Fruit fly (Drosophila melanogaster) whole organism, wandering third instar larva: ENCODE measurements around the gene t-Grip84.

Experiments
- CG32264 ChIP-seq: fragments of 200-800 bp; sonication (Bioruptor generic); optimal IDR thresholded peaks from 2 replicates; lab custom pipeline; 2016; ENCODE audit warnings: missing biosample characterization, missing genetic modification characterization
- CG9705 ChIP-seq: fragments of 200-800 bp; sonication (Bioruptor generic); optimal IDR thresholded peaks from 2 replicates; lab custom pipeline; 2018; ENCODE audit warnings: missing biosample characterization, mild to moderate bottlenecking, missing genetic modification characterization
- CrebA ChIP-seq: fragments of 200-800 bp; sonication (Bioruptor generic); optimal IDR thresholded peaks from 2 replicates; lab custom pipeline; 2016; ENCODE audit warnings: missing biosample characterization, mild to moderate bottlenecking, missing genetic modification characterization, borderline replicate concordance
- Dfd ChIP-seq: fragments of >200 bp; optimal IDR thresholded peaks from 2 replicates; lab custom pipeline; 2017; ENCODE audit warnings: missing biosample characterization, missing genetic modification characterization
- Dif ChIP-seq: fragments of 200-275, 200-300 bp; sonication (Bioruptor generic); optimal IDR thresholded peaks from 2 replicates; lab custom pipeline; 2018; ENCODE audit warnings: missing biosample characterization, missing genetic modification characterization; ENCODE audit not compliant: partially characterized antibody
- GATAd ChIP-seq: sonication (Bioruptor generic); optimal IDR thresholded peaks from 2 replicates; lab custom pipeline; 2016; ENCODE audit warnings: missing biosample characterization, missing genetic modification characterization
- HLH106 ChIP-seq: fragments of 200-800 bp; optimal IDR thresholded peaks from 3 replicates; lab custom pipeline; 2019; ENCODE audit warnings: missing biosample characterization, mild to moderate bottlenecking, missing genetic modification characterization, moderate library complexity
- Hnf4 ChIP-seq: fragments of 200-800 bp; sonication (Bioruptor generic); optimal IDR thresholded peaks from 2 replicates; lab custom pipeline; 2016; ENCODE audit warnings: missing biosample characterization, mild to moderate bottlenecking, missing genetic modification characterization
- Hr78 ChIP-seq: fragments of >200 bp; optimal IDR thresholded peaks from 2 replicates; lab custom pipeline; 2017; ENCODE audit warnings: missing biosample characterization, missing genetic modification characterization
- Hr83 ChIP-seq: fragments of 200-300 bp; sonication (Bioruptor generic); optimal IDR thresholded peaks from 2 replicates; lab custom pipeline; 2016; ENCODE audit warnings: missing biosample characterization, mild to moderate bottlenecking, missing genetic modification characterization, moderate library complexity; ENCODE audit not compliant: poor library complexity, severe bottlenecking
- Jra ChIP-seq: sonication (Bioruptor generic); optimal IDR thresholded peaks from 2 replicates; lab custom pipeline; 2016; ENCODE audit warnings: missing biosample characterization, missing genetic modification characterization
- Mio ChIP-seq: sonication (Bioruptor generic); optimal IDR thresholded peaks from 2 replicates; lab custom pipeline; 2016; ENCODE audit warnings: missing biosample characterization, missing genetic modification characterization
- Myc ChIP-seq: fragments of >200 bp; optimal IDR thresholded peaks from 2 replicates; lab custom pipeline; 2017
- N ChIP-seq: fragments of >200 bp; optimal IDR thresholded peaks from 2 replicates; lab custom pipeline; 2018; ENCODE audit warnings: missing biosample characterization, missing external identifiers, missing genetic modification characterization
- OdsH ChIP-seq: fragments of 200-800 bp; sonication (Bioruptor generic); optimal IDR thresholded peaks from 2 replicates; lab custom pipeline; 2016; ENCODE audit warnings: missing biosample characterization, mild to moderate bottlenecking, missing genetic modification characterization
- Rel ChIP-seq, 2 experiments: fragments of 200-800 bp; sonication (Bioruptor generic) in 1 of 2; optimal IDR thresholded peaks; 2 replicates in 1 of 2; 3 replicates in 1 of 2; lab custom pipeline; 2016 to 2019; ENCODE audit warnings: mild to moderate bottlenecking in 2 of 2, missing biosample characterization in 2 of 2, missing genetic modification characterization in 2 of 2, moderate library complexity in 1 of 2
- Sp1 ChIP-seq: fragments of 200-800 bp; sonication (Bioruptor generic); optimal IDR thresholded peaks from 3 replicates; lab custom pipeline; 2019; ENCODE audit warnings: missing biosample characterization, mild to moderate bottlenecking, missing genetic modification characterization, moderate library complexity
- br ChIP-seq: fragments of 200-800 bp; sonication (Bioruptor generic); optimal IDR thresholded peaks from 2 replicates; lab custom pipeline; 2016; ENCODE audit warnings: missing biosample characterization, missing genetic modification characterization
- brk ChIP-seq: fragments of 200-800 bp; sonication (Bioruptor generic); optimal IDR thresholded peaks from 2 replicates; lab custom pipeline; 2016; ENCODE audit warnings: missing biosample characterization, mild to moderate bottlenecking, missing genetic modification characterization
- dl ChIP-seq, 2 experiments: fragments of 175-275, 200-275 bp in 1 of 2; fragments of 200-275 bp in 1 of 2; sonication (Bioruptor generic); optimal IDR thresholded peaks; lab custom pipeline; 2018; ENCODE audit warnings: mild to moderate bottlenecking in 2 of 2, missing biosample characterization in 2 of 2, missing genetic modification characterization in 2 of 2, moderate library complexity in 2 of 2; ENCODE audit not compliant: partially characterized antibody in 2 of 2, insufficient read depth in 1 of 2
- dmrt93B ChIP-seq: fragments of 200-800 bp; sonication (Bioruptor generic); optimal IDR thresholded peaks from 2 replicates; lab custom pipeline; 2018; ENCODE audit warnings: missing biosample characterization, mild to moderate bottlenecking, missing genetic modification characterization
- dsf ChIP-seq: sonication (Bioruptor generic); optimal IDR thresholded peaks from 2 replicates; lab custom pipeline; 2016; ENCODE audit warnings: missing biosample characterization, missing genetic modification characterization, borderline replicate concordance
- foxo ChIP-seq, 2 experiments: fragments of 200-800 bp; sonication (Bioruptor generic); optimal IDR thresholded peaks; 2 replicates in 1 of 2; 3 replicates in 1 of 2; lab custom pipeline; 2016 to 2017; ENCODE audit warnings: missing biosample characterization in 2 of 2, missing genetic modification characterization in 2 of 2
- fru ChIP-seq: fragments of 200-800 bp; sonication (Bioruptor generic); optimal IDR thresholded peaks from 3 replicates; lab custom pipeline; 2016; ENCODE audit warnings: missing biosample characterization, mild to moderate bottlenecking, missing genetic modification characterization
- h ChIP-seq: fragments of 200-800 bp; sonication (Bioruptor generic); optimal IDR thresholded peaks from 3 replicates; lab custom pipeline; 2016; ENCODE audit warnings: missing biosample characterization, mild to moderate bottlenecking, missing genetic modification characterization
- jim ChIP-seq: fragments of 175-275, 200-325 bp; sonication (Bioruptor generic); optimal IDR thresholded peaks from 2 replicates; lab custom pipeline; 2016; ENCODE audit warnings: missing biosample characterization, mild to moderate bottlenecking, missing genetic modification characterization
- lola ChIP-seq: fragments of >200 bp; optimal IDR thresholded peaks from 2 replicates; lab custom pipeline; 2017; ENCODE audit warnings: missing biosample characterization, missing genetic modification characterization
- psq ChIP-seq: fragments of 200-800 bp; sonication (Bioruptor generic); optimal IDR thresholded peaks from 3 replicates; lab custom pipeline; 2017; ENCODE audit warnings: missing biosample characterization, mild to moderate bottlenecking, missing genetic modification characterization, moderate library complexity
- rgr ChIP-seq: fragments of 200-800 bp; sonication (Bioruptor generic); optimal IDR thresholded peaks from 3 replicates; lab custom pipeline; 2016; ENCODE audit warnings: missing biosample characterization, mild to moderate bottlenecking, missing genetic modification characterization
- sage ChIP-seq: fragments of 200-800 bp; sonication (Bioruptor generic); optimal IDR thresholded peaks from 2 replicates; lab custom pipeline; 2016; ENCODE audit warnings: missing biosample characterization, mild to moderate bottlenecking, missing genetic modification characterization
- sv ChIP-seq: fragments of 200-800 bp; sonication (Bioruptor generic); optimal IDR thresholded peaks from 3 replicates; lab custom pipeline; 2016; ENCODE audit warnings: missing biosample characterization, missing genetic modification characterization
- tai ChIP-seq: sonication (Bioruptor generic); optimal IDR thresholded peaks from 2 replicates; lab custom pipeline; 2016; ENCODE audit warnings: missing biosample characterization, missing genetic modification characterization
- woc ChIP-seq: sonication (Bioruptor generic); optimal IDR thresholded peaks from 2 replicates; lab custom pipeline; 2016; ENCODE audit warnings: missing biosample characterization, mild to moderate bottlenecking, missing genetic modification characterization

The t-Grip84 gene

dm6 chr3L:7590898-7591297, at the start of gene t-Grip84:
TSS of gene t-Grip84 (minus strand) at chr3L:7590998.
- no peak for TF ChIP-seq dmrt93B (GFP tag; lab: Kevin White, UChicago)
- no peak for TF ChIP-seq CG9705 (GFP tag; lab: Kevin White, UChicago)
- no peak for TF ChIP-seq Hr83
- no peak for TF ChIP-seq CrebA (GFP tag; lab: Kevin White, UChicago)
- no peak for TF ChIP-seq N (GFP tag; lab: Kevin White, UChicago)
- TF ChIP-seq psq (GFP tag; lab: Kevin White, UChicago): no peak
- TF ChIP-seq fru: no peak
- no peak for TF ChIP-seq br (GFP tag; lab: Kevin White, UChicago)
- TF ChIP-seq dsf: no peak
- TF ChIP-seq Dfd (GFP tag; lab: Kevin White, UChicago): no peak
- TF ChIP-seq Mio (GFP tag; lab: Kevin White, UChicago): no peak
- no peak for TF ChIP-seq jim (GFP tag; lab: Kevin White, UChicago)
- TF ChIP-seq dl (GFP tag; optimal IDR thresholded peaks at IDR 0.05; lab: Kevin White, UChicago; ENCODE audit: insufficient read depth in 1 of 2, partially characterized antibody in 2 of 2): no peak
- no peak for TF ChIP-seq brk (GFP tag; lab: Kevin White, UChicago)
- no peak for TF ChIP-seq HLH106 (tag; lab: Kevin White, UChicago)
- TF ChIP-seq h: no peak
- no peak for TF ChIP-seq Jra (GFP tag; lab: Kevin White, UChicago)
- TF ChIP-seq OdsH (GFP tag; lab: Kevin White, UChicago): no peak
- no peak for TF ChIP-seq CG32264 (GFP tag; lab: Kevin White, UChicago)

- TF ChIP-seq rgr (GFP tag; lab: Kevin White, UChicago): no peak
- TF ChIP-seq Rel (GFP tag; optimal IDR thresholded peaks at IDR 0.05; lab: Kevin White, UChicago): no peak
- TF ChIP-seq Rel (tag; optimal IDR thresholded peaks at IDR 0.05; lab: Kevin White, UChicago): no peak
- TF ChIP-seq sage (GFP tag; lab: Kevin White, UChicago): no peak
- TF ChIP-seq sv (GFP tag; lab: Kevin White, UChicago): no peak
- TF ChIP-seq GATAd (GFP tag; lab: Kevin White, UChicago): no peak
These were observed 49.5 kb upstream of the t-Grip84 start, which contains the start of gene Urm1 for dm6 chr3L:7640297-7640696. TSS of gene Urm1 (minus strand) at chr3L:7640446.

- TF ChIP-seq Dif (GFP tag; lab: Kevin White, UChicago) (peak; percentile 17), h (no peak)
These were observed 48.7 kb upstream of the t-Grip84 start for dm6 chr3L:7639533-7639932.

dm6 chr3L:7634743-7635469, 44.1 kb upstream of the t-Grip84 start:
- TF ChIP-seq CG9705 (GFP tag; lab: Kevin White, UChicago) (no peak), sv (GFP tag; lab: Kevin White, UChicago) (no peak), Hnf4 (GFP tag; lab: Kevin White, UChicago) (no peak), br (GFP tag; lab: Kevin White, UChicago) (no peak), dsf (no peak), woc (no peak), Mio (GFP tag; lab: Kevin White, UChicago) (no peak), brk (GFP tag; lab: Kevin White, UChicago) (no peak), Rel (GFP tag; optimal IDR thresholded peaks at IDR 0.05; lab: Kevin White, UChicago) (no peak), Rel (tag; optimal IDR thresholded peaks at IDR 0.05; lab: Kevin White, UChicago) (no peak), fru (no peak), CrebA (GFP tag; lab: Kevin White, UChicago) (no peak), Jra (GFP tag; lab: Kevin White, UChicago) (no peak), GATAd (GFP tag; lab: Kevin White, UChicago) (no peak)

- TF ChIP-seq Sp1 (GFP tag; lab: Kevin White, UChicago) (no peak), Hr78 (GFP tag; lab: Kevin White, UChicago) (no peak), lola (GFP tag; lab: Kevin White, UChicago) (no peak), sage (GFP tag; lab: Kevin White, UChicago) (no peak), foxo (GFP tag; optimal IDR thresholded peaks at IDR 0.05; lab: Kevin White, UChicago) (no peak), tai (GFP tag; lab: Kevin White, UChicago) (no peak), OdsH (GFP tag; lab: Kevin White, UChicago) (no peak), Myc (lab: Kevin White, UChicago) (no peak)
These were observed 42.8 kb upstream of the t-Grip84 start for dm6 chr3L:7633619-7634018.
